Fruit fly (Drosophila melanogaster): ENCODE data around the gene CG4631.

The CG4631 gene

dm6 chr2L:16601515-16602026 is 5.6 kb upstream of the CG4631 start:
- TF ChIP-seq lz (GFP tag; optimal IDR thresholded peaks at IDR 0.05) = peak; percentile 55
- TF ChIP-seq CG34406 (GFP tag; optimal IDR thresholded peaks at IDR 0.05) = peak; percentile 89
- peak; percentile 73 for TF ChIP-seq topi (GFP tag; optimal IDR thresholded peaks at IDR 0.05)
- TF ChIP-seq CG6276 (GFP tag; optimal IDR thresholded peaks at IDR 0.05) = peak; percentile 97
- TF ChIP-seq CG11294 (GFP tag; IDR thresholded peaks at IDR 0.05) = no peak; the same call in 1 of the 2 replicates
- TF ChIP-seq fd59A (GFP tag; optimal IDR thresholded peaks at IDR 0.05) = peak; percentile 84
- peak; percentile 92 for TF ChIP-seq dsx (GFP tag; optimal IDR thresholded peaks at IDR 0.05; ENCODE audit: poor library complexity, severe bottlenecking)
- peak; percentile 96 for TF ChIP-seq CG1621 (tag; optimal IDR thresholded peaks at IDR 0.05)
- TF ChIP-seq Met (GFP tag; optimal IDR thresholded peaks at IDR 0.05) = peak; percentile 75
- peak; percentile 85 for TF ChIP-seq OdsH (GFP tag; optimal IDR thresholded peaks at IDR 0.05)
- peak; percentile 68 for TF ChIP-seq Eip93F (GFP tag; optimal IDR thresholded peaks at IDR 0.05)
- TF ChIP-seq svp (GFP tag) = peak; percentile 76
- TF ChIP-seq spab (GFP tag; optimal IDR thresholded peaks at IDR 0.05) = peak; percentile 98
- TF ChIP-seq Ets96B (tag; optimal IDR thresholded peaks at IDR 0.05) = peak; percentile 91
- TF ChIP-seq CG4318 (GFP tag; optimal IDR thresholded peaks at IDR 0.05) = no peak
- peak; percentile 92 for TF ChIP-seq CG8632 (GFP tag; optimal IDR thresholded peaks at IDR 0.05)
- no peak for TF ChIP-seq Hr39 (GFP tag; optimal IDR thresholded peaks at IDR 0.05)
- TF ChIP-seq CG8119 (GFP tag; IDR thresholded peaks at IDR 0.05) = peak; percentile 98
- TF ChIP-seq CG11902 (GFP tag; optimal IDR thresholded peaks at IDR 0.05) = no peak
- TF ChIP-seq CG15336 (GFP tag; IDR thresholded peaks at IDR 0.05) = peak; percentile 97
- peak; percentile 99 for TF ChIP-seq CG6163 (GFP tag; IDR thresholded peaks at IDR 0.05)
- TF ChIP-seq salr (GFP tag; optimal IDR thresholded peaks at IDR 0.05) = peak; percentile 88
- TF ChIP-seq net (GFP tag; optimal IDR thresholded peaks at IDR 0.05) = peak; percentile 97
- peak; percentile 94 for TF ChIP-seq CG10669 (GFP tag; optimal IDR thresholded peaks at IDR 0.05)
- TF ChIP-seq esn (GFP tag; optimal IDR thresholded peaks at IDR 0.05) = peak; percentile 77
- TF ChIP-seq ss (GFP tag; optimal IDR thresholded peaks at IDR 0.05) = peak; percentile 99
- TF ChIP-seq CG8319 (GFP tag; optimal IDR thresholded peaks at IDR 0.05) = peak; percentile 71
- TF ChIP-seq CG9139 (GFP tag; optimal IDR thresholded peaks at IDR 0.05) = peak; percentile 99
- TF ChIP-seq CG6792 (GFP tag; optimal IDR thresholded peaks at IDR 0.05) = peak; percentile 88
- TF ChIP-seq pdm3 (GFP tag; optimal IDR thresholded peaks at IDR 0.05) = peak; percentile 88
- TF ChIP-seq cyc (GFP tag; optimal IDR thresholded peaks at IDR 0.05) = peak; percentile 35
- TF ChIP-seq dac (GFP tag; optimal IDR thresholded peaks at IDR 0.05) = peak; percentile 75
- peak; percentile 82 for TF ChIP-seq fd85E (GFP tag; optimal IDR thresholded peaks at IDR 0.05)
- peak; percentile 84 for TF ChIP-seq Gug (GFP tag; IDR thresholded peaks at IDR 0.05)
- peak; percentile 95 for TF ChIP-seq vri (GFP tag; optimal IDR thresholded peaks at IDR 0.05)
- peak; percentile 90 for TF ChIP-seq CG7368 (GFP tag; optimal IDR thresholded peaks at IDR 0.05)
- peak; percentile 71 for TF ChIP-seq CG32006 (GFP tag; optimal IDR thresholded peaks at IDR 0.05)
- peak; percentile 86 for TF ChIP-seq CG11762 (GFP tag; optimal IDR thresholded peaks at IDR 0.05; ENCODE audit: insufficient read depth)
- TF ChIP-seq CG3032 (tag; optimal IDR thresholded peaks at IDR 0.05) = peak; percentile 90
- TF ChIP-seq Eip75B (GFP tag; optimal IDR thresholded peaks at IDR 0.05) = peak; percentile 92
- TF ChIP-seq Hr38 (GFP tag; optimal IDR thresholded peaks at IDR 0.05) = peak; percentile 63
- TF ChIP-seq fkh (GFP tag; optimal IDR thresholded peaks at IDR 0.05) = peak; percentile 46
- peak; percentile 96 for TF ChIP-seq Lpt (GFP tag; optimal IDR thresholded peaks at IDR 0.05)
- TF ChIP-seq CG31627 (GFP tag; optimal IDR thresholded peaks at IDR 0.05) = peak; percentile 15
- TF ChIP-seq Ets21C (GFP tag; optimal IDR thresholded peaks at IDR 0.05) = peak; percentile 14
- peak; percentile 77 for TF ChIP-seq acj6 (GFP tag; optimal IDR thresholded peaks at IDR 0.05)
- peak; percentile 78 for TF ChIP-seq Blimp-1 (GFP tag; optimal IDR thresholded peaks at IDR 0.05)
- TF ChIP-seq CG16779 (tag; optimal IDR thresholded peaks at IDR 0.05) = peak; percentile 99
- TF ChIP-seq Sox102F (GFP tag; optimal IDR thresholded peaks at IDR 0.05) = peak; percentile 91
- TF ChIP-seq Smox (GFP tag; optimal IDR thresholded peaks at IDR 0.05) = peak; percentile 70
- peak; percentile 98 for TF ChIP-seq CG6808 (GFP tag; optimal IDR thresholded peaks at IDR 0.05)

All from whole organism, prepupa.